Fruit fly (Drosophila melanogaster) whole organism, embryonic: ENCODE data around the gene CG13096.

Source experiments
- Awh ChIP-seq: fragments of 200-800 bp; sonication (Bioruptor generic); IDR thresholded peaks from 2 replicates; pipeline ENCODE4, ENCODE4 v1.3.6; 2022; ENCODE audit warnings: missing biosample characterization, missing genetic modification characterization
- CG10147 ChIP-seq: fragments of 200-800 bp; sonication (Bioruptor generic); optimal IDR thresholded peaks from 2 replicates; lab custom pipeline; 2019; ENCODE audit warnings: missing biosample characterization, mild to moderate bottlenecking, missing genetic modification characterization, moderate library complexity
- CG10321 ChIP-seq: fragments of 200-800 bp; sonication (Bioruptor generic); IDR thresholded peaks from 2 replicates; pipeline ENCODE4 v1.3.6; 2022; ENCODE audit warnings: missing biosample characterization, missing genetic modification characterization
- CG10462 ChIP-seq: fragments of 200-800 bp; sonication (Bioruptor generic); optimal IDR thresholded peaks from 2 replicates; lab custom pipeline; 2016; ENCODE audit warnings: missing biosample characterization, missing genetic modification characterization
- CG11560 ChIP-seq: fragments of 200-800 bp; sonication (Bioruptor generic); IDR thresholded peaks from 3 replicates; pipeline ENCODE4 v1.3.6; 2022; ENCODE audit warnings: missing biosample characterization, missing genetic modification characterization
- CG11696 ChIP-seq: fragments of 200-800 bp; sonication (Bioruptor generic); IDR thresholded peaks from 2 replicates; pipeline ENCODE4 v1.3.6; 2022; ENCODE audit warnings: missing biosample characterization, missing genetic modification characterization
- CG11723 ChIP-seq: fragments of 200-800 bp; sonication (Bioruptor generic); optimal IDR thresholded peaks from 2 replicates; lab custom pipeline; 2017; ENCODE audit warnings: missing biosample characterization, mild to moderate bottlenecking, missing genetic modification characterization
- CG13624 ChIP-seq: fragments of 200-800 bp; sonication (Bioruptor generic); optimal IDR thresholded peaks from 2 replicates; lab custom pipeline; 2016; ENCODE audit warnings: missing biosample characterization, missing genetic modification characterization
- CG15269 ChIP-seq: fragments of 200-800 bp; sonication (Bioruptor generic); optimal IDR thresholded peaks from 2 replicates; lab custom pipeline; 2018; ENCODE audit warnings: missing biosample characterization, mild to moderate bottlenecking, missing genetic modification characterization, moderate library complexity
- CG15696 ChIP-seq: fragments of 200-800 bp; sonication (Bioruptor generic); optimal IDR thresholded peaks from 2 replicates; lab custom pipeline; 2019; ENCODE audit warnings: missing biosample characterization, mild to moderate bottlenecking, missing genetic modification characterization, moderate library complexity
- CG17829 ChIP-seq: fragments of 200-800 bp; optimal IDR thresholded peaks from 2 replicates; lab custom pipeline; 2019; ENCODE audit warnings: missing biosample characterization, mild to moderate bottlenecking, missing genetic modification characterization, moderate library complexity
- CG1832 ChIP-seq: fragments of 200-800 bp; sonication (Bioruptor generic); optimal IDR thresholded peaks from 2 replicates; lab custom pipeline; 2017; ENCODE audit warnings: missing biosample characterization, mild to moderate bottlenecking, missing genetic modification characterization, inconsistent platforms
- CG2120 ChIP-seq: fragments of 200-800 bp; sonication (Bioruptor generic); optimal IDR thresholded peaks from 3 replicates; lab custom pipeline; 2016; ENCODE audit warnings: missing biosample characterization, missing genetic modification characterization
- CG4617 ChIP-seq: fragments of 200-800 bp; sonication (Bioruptor generic); optimal IDR thresholded peaks from 3 replicates; lab custom pipeline; 2016; ENCODE audit warnings: missing biosample characterization, missing genetic modification characterization, borderline replicate concordance
- CG4820 ChIP-seq: fragments of 200-800 bp; sonication (Bioruptor generic); optimal IDR thresholded peaks from 3 replicates; lab custom pipeline; 2016; ENCODE audit warnings: missing biosample characterization, missing genetic modification characterization
- CG9817 ChIP-seq: fragments of 200-800 bp; sonication (Bioruptor generic); optimal IDR thresholded peaks from 2 replicates; lab custom pipeline; 2018; ENCODE audit warnings: missing biosample characterization, mild to moderate bottlenecking, missing genetic modification characterization, moderate library complexity
- CkIIα-i1 ChIP-seq: fragments of 200-800 bp; sonication (Bioruptor generic); IDR thresholded peaks from 2 replicates; pipeline ENCODE4 v1.3.6; 2022; ENCODE audit warnings: missing biosample characterization, missing genetic modification characterization
- Dad ChIP-seq: fragments of 200-800 bp; sonication (Bioruptor generic); optimal IDR thresholded peaks from 3 replicates; lab custom pipeline; 2016; ENCODE audit warnings: missing biosample characterization, missing genetic modification characterization
- Dll ChIP-seq: fragments of 200-800 bp; sonication (Bioruptor generic); IDR thresholded peaks from 4 replicates; pipeline ENCODE4 v1.3.6; 2022; ENCODE audit warnings: missing biosample characterization, missing genetic modification characterization; ENCODE audit not compliant: partially characterized antibody
- Ets65A ChIP-seq: fragments of 200-800 bp; sonication (Bioruptor generic); peaks from one replicate; lab custom pipeline; 2016; ENCODE audit warnings: missing biosample characterization, missing genetic modification characterization
- HLH3B ChIP-seq: fragments of 200-800 bp; sonication (Bioruptor generic); IDR thresholded peaks from 2 replicates; pipeline ENCODE4 v1.3.6; 2022; ENCODE audit warnings: missing biosample characterization, missing genetic modification characterization
- HmgZ ChIP-seq: fragments of 200-800 bp; sonication (Bioruptor generic); optimal IDR thresholded peaks from 2 replicates; lab custom pipeline; 2018; ENCODE audit warnings: missing biosample characterization, mild to moderate bottlenecking, missing genetic modification characterization
- Hr39 ChIP-seq: fragments of >200 bp; optimal IDR thresholded peaks from 2 replicates; lab custom pipeline; 2017
- Neu2 ChIP-seq: fragments of 200-800 bp; sonication (Bioruptor generic); optimal IDR thresholded peaks from 3 replicates; lab custom pipeline; 2016; ENCODE audit warnings: missing biosample characterization, missing genetic modification characterization, borderline replicate concordance
- Ptx1 ChIP-seq: fragments of 200-800 bp; sonication (Bioruptor generic); IDR thresholded peaks from 2 replicates; pipeline ENCODE4 v1.3.6; 2022; ENCODE audit warnings: missing biosample characterization, missing genetic modification characterization
- Scr ChIP-seq: fragments of 200-800 bp; sonication (Bioruptor generic); IDR thresholded peaks from 2 replicates; pipeline ENCODE4 v1.3.6; 2022; ENCODE audit warnings: missing biosample characterization, missing genetic modification characterization; ENCODE audit not compliant: partially characterized antibody
- Sry-δ ChIP-seq: fragments of 200-800 bp; sonication (Bioruptor generic); optimal IDR thresholded peaks from 2 replicates; lab custom pipeline; 2016; ENCODE audit warnings: missing biosample characterization, missing genetic modification characterization
- Trl ChIP-seq, 3 experiments: fragments of >200 bp in 2 of 3; fragments of 200-800 bp in 1 of 3; sonication (Bioruptor generic) in 1 of 3; optimal IDR thresholded peaks; 2 replicates in 1 of 3; 3 replicates in 2 of 3; lab custom pipeline; 2016 to 2017; ENCODE audit warnings: missing biosample characterization in 1 of 3, missing genetic modification characterization in 1 of 3
- Xbp1 ChIP-seq: fragments of 200-800 bp; sonication (Bioruptor generic); optimal IDR thresholded peaks from 3 replicates; lab custom pipeline; 2016; ENCODE audit warnings: missing biosample characterization, mild to moderate bottlenecking, missing genetic modification characterization
- amos ChIP-seq: fragments of 200-800 bp; sonication (Bioruptor generic); IDR thresholded peaks from 2 replicates; pipeline ENCODE4 v1.3.6; 2022; ENCODE audit warnings: missing biosample characterization, missing genetic modification characterization; ENCODE audit not compliant: partially characterized antibody
- aop ChIP-seq: fragments of 200-800 bp; sonication (Bioruptor generic); IDR thresholded peaks from 2 replicates; pipeline ENCODE4 v1.3.6; 2022; ENCODE audit warnings: missing biosample characterization, missing genetic modification characterization
- ase ChIP-seq: fragments of 200-800 bp; sonication (Bioruptor generic); IDR thresholded peaks from 3 replicates; pipeline ENCODE4 v1.3.6; 2022; ENCODE audit warnings: missing biosample characterization, missing genetic modification characterization
- dan ChIP-seq: fragments of 200-800 bp; sonication (Bioruptor generic); IDR thresholded peaks from 2 replicates; pipeline ENCODE4 v1.3.6; 2022; ENCODE audit warnings: missing biosample characterization, missing genetic modification characterization
- dati ChIP-seq: fragments of 200-800 bp; sonication (Bioruptor generic); IDR thresholded peaks from 2 replicates; pipeline ENCODE4 v1.3.6; 2022; ENCODE audit warnings: missing biosample characterization, missing genetic modification characterization
- dysf ChIP-seq: fragments of 200-800 bp; sonication (Bioruptor generic); IDR thresholded peaks from 3 replicates; pipeline ENCODE4 v1.3.6; 2022; ENCODE audit warnings: missing biosample characterization, missing genetic modification characterization
- en ChIP-seq: fragments of 200-800 bp; sonication (Bioruptor generic); optimal IDR thresholded peaks from 2 replicates; lab custom pipeline; 2016; ENCODE audit warnings: missing biosample characterization, missing genetic modification characterization
- gfzf ChIP-seq: fragments of 200-800 bp; sonication (Bioruptor generic); optimal IDR thresholded peaks from 2 replicates; lab custom pipeline; 2016; ENCODE audit warnings: missing biosample characterization, mild to moderate bottlenecking, missing genetic modification characterization, moderate library complexity
- gsb-n ChIP-seq: fragments of 200-800 bp; sonication (Bioruptor generic); optimal IDR thresholded peaks from 3 replicates; lab custom pipeline; 2018; ENCODE audit warnings: missing biosample characterization, mild to moderate bottlenecking, missing genetic modification characterization
- ken ChIP-seq: fragments of 200-800 bp; sonication (Bioruptor generic); IDR thresholded peaks from 3 replicates; pipeline ENCODE4 v1.3.6; 2022; ENCODE audit warnings: missing biosample characterization, missing genetic modification characterization
- knrl ChIP-seq: fragments of 200-800 bp; sonication (Bioruptor generic); IDR thresholded peaks from 3 replicates; pipeline ENCODE4 v1.3.6; 2022; ENCODE audit warnings: missing biosample characterization, missing genetic modification characterization; ENCODE audit not compliant: partially characterized antibody
- lbe ChIP-seq: fragments of 200-800 bp; sonication (Bioruptor generic); optimal IDR thresholded peaks from 2 replicates; lab custom pipeline; 2016; ENCODE audit warnings: missing biosample characterization, mild to moderate bottlenecking, missing genetic modification characterization
- org-1 ChIP-seq: fragments of 200-800 bp; sonication (Bioruptor generic); optimal IDR thresholded peaks from 2 replicates; lab custom pipeline; 2017; ENCODE audit warnings: missing biosample characterization, missing genetic modification characterization
- otp ChIP-seq: fragments of 200-800 bp; sonication (Bioruptor generic); IDR thresholded peaks from 3 replicates; pipeline ENCODE4, ENCODE4 v1.3.6; 2022; ENCODE audit warnings: missing biosample characterization, missing genetic modification characterization
- pros ChIP-seq: fragments of 200-800 bp; sonication (Bioruptor generic); optimal IDR thresholded peaks from 3 replicates; lab custom pipeline; 2019; ENCODE audit warnings: missing biosample characterization, mild to moderate bottlenecking, missing genetic modification characterization, moderate library complexity
- run ChIP-seq: fragments of 200-800 bp; sonication (Bioruptor generic); optimal IDR thresholded peaks from 3 replicates; lab custom pipeline; 2018; ENCODE audit warnings: missing biosample characterization, mild to moderate bottlenecking, missing genetic modification characterization
- sim ChIP-seq: fragments of 200-800 bp; sonication (Bioruptor generic); IDR thresholded peaks from 2 replicates; pipeline ENCODE4 v1.3.6; 2022; ENCODE audit warnings: missing biosample characterization, missing genetic modification characterization
- stc ChIP-seq: fragments of 200-800 bp; sonication (Bioruptor generic); IDR thresholded peaks from 2 replicates; pipeline ENCODE4 v1.3.6; 2022; ENCODE audit warnings: missing biosample characterization, missing genetic modification characterization
- trem ChIP-seq: fragments of 200-800 bp; optimal IDR thresholded peaks from 3 replicates; lab custom pipeline; 2019; ENCODE audit warnings: missing biosample characterization, mild to moderate bottlenecking, missing genetic modification characterization, moderate library complexity
- ttk ChIP-seq: fragments of 200-800 bp; sonication (Bioruptor generic); IDR thresholded peaks from 2 replicates; pipeline ENCODE4 v2.1.2; 2022; ENCODE audit warnings: missing biosample characterization, missing genetic modification characterization
- tup ChIP-seq: fragments of 200-800 bp; sonication (Bioruptor generic); optimal IDR thresholded peaks from 2 replicates; lab custom pipeline; 2016; ENCODE audit warnings: missing biosample characterization, mild to moderate bottlenecking, missing genetic modification characterization, moderate library complexity
- vfl ChIP-seq: fragments of 200-800 bp; sonication (Bioruptor generic); optimal IDR thresholded peaks from 2 replicates; lab custom pipeline; 2016; ENCODE audit warnings: missing biosample characterization, missing genetic modification characterization
- zen2 ChIP-seq: fragments of 200-800 bp; sonication (Bioruptor generic); IDR thresholded peaks from 3 replicates; pipeline ENCODE4 v1.3.6; 2022; ENCODE audit warnings: missing biosample characterization, missing genetic modification characterization; ENCODE audit not compliant: partially characterized antibody

The CG13096 gene

dm6 chr2L:8485562-8485961, 26.1 kb downstream of the CG13096 start (continued):
- TF ChIP-seq knrl (GFP tag; lab: Robert Waterston, UW) (peak; percentile 34; the same call in 1 of the 3 replicates), ase (no peak), stc (GFP tag; lab: Robert Waterston, UW) (no peak), Dad (GFP tag; lab: Kevin White, UChicago) (no peak), Scr (GFP tag; lab: Robert Waterston, UW) (peak; percentile 56), Trl (optimal IDR thresholded peaks at IDR 0.05; lab: Kevin White, UChicago) (no peak), Trl (GFP tag; optimal IDR thresholded peaks at IDR 0.05; lab: Kevin White, UChicago) (no peak), run (tag; lab: Kevin White, UChicago) (no peak), CG4617 (GFP tag; lab: Kevin White, UChicago) (no peak), CG9817 (tag; lab: Kevin White, UChicago) (no peak), aop (GFP tag; lab: Robert Waterston, UW) (no peak), vfl (GFP tag; lab: Kevin White, UChicago) (no peak), dati (GFP tag; lab: Robert Waterston, UW) (no peak), Xbp1 (GFP tag; lab: Kevin White, UChicago) (no peak), ken (no peak), ttk (GFP tag; lab: Robert Waterston, UW) (no peak), CkIIα-i1 (GFP tag; lab: Robert Waterston, UW) (no peak), pros (GFP tag; lab: Kevin White, UChicago) (no peak), CG15696 (no peak), Hr39 (no peak), trem (tag; lab: Kevin White, UChicago) (no peak), amos (GFP tag; lab: Robert Waterston, UW) (peak; percentile 63), CG11696 (GFP tag; lab: Robert Waterston, UW) (no peak), lbe (GFP tag; lab: Kevin White, UChicago) (no peak), HmgZ (tag; lab: Kevin White, UChicago) (peak; percentile 50), HLH3B (GFP tag; lab: Robert Waterston, UW) (no peak), CG10462 (GFP tag; lab: Kevin White, UChicago) (no peak), otp (no peak), gfzf (GFP tag; lab: Kevin White, UChicago) (no peak), zen2 (peak; percentile 68), dan (GFP tag; lab: Robert Waterston, UW) (no peak), Ptx1 (no peak), Dll (GFP tag; lab: Robert Waterston, UW) (0 out of 4 replicates have a peak, but pooled peaks have one; percentile 26), en (GFP tag; lab: Kevin White, UChicago) (no peak), CG4820 (GFP tag; lab: Kevin White, UChicago) (no peak), org-1 (GFP tag; lab: Kevin White, UChicago) (no peak), gsb-n (tag; lab: Kevin White, UChicago) (no peak), CG13624 (no peak), CG11560 (tag; lab: Robert Waterston, UW) (no peak), Ets65A (GFP tag; lab: Kevin White, UChicago) (no peak), CG15269 (tag; lab: Kevin White, UChicago) (no peak), CG2120 (GFP tag; lab: Kevin White, UChicago) (no peak), Awh (GFP tag; lab: Robert Waterston, UW) (no peak), CG11723 (GFP tag; lab: Kevin White, UChicago) (no peak), Sry-δ (GFP tag; lab: Kevin White, UChicago) (no peak), CG17829 (tag; lab: Kevin White, UChicago) (peak; percentile 6), CG10147 (GFP tag; lab: Kevin White, UChicago) (no peak), tup (GFP tag; lab: Kevin White, UChicago) (no peak), dysf (no peak), sim (GFP tag; lab: Robert Waterston, UW) (no peak), CG10321 (GFP tag; lab: Robert Waterston, UW) (no peak), CG1832 (GFP tag; lab: Kevin White, UChicago) (no peak), Neu2 (GFP tag; lab: Kevin White, UChicago) (no peak)
